Worm (Caenorhabditis elegans): ENCODE data around the gene vig-1.

vig-1 gene

ce11 chrII:1329887-1330286 is 9.1 kb downstream of the vig-1 start:
- TF ChIP-seq ets-7 (tag; optimal IDR thresholded peaks at IDR 0.05) (no peak), ama-1 (optimal IDR thresholded peaks at IDR 0.05) (no peak), tbx-11 (GFP tag; IDR thresholded peaks at IDR 0.05) (no peak), aly-1 (tag; optimal IDR thresholded peaks at IDR 0.05) (no peak), flt-1 (GFP tag; IDR thresholded peaks at IDR 0.05) (no peak), B0310.2 (tag; optimal IDR thresholded peaks at IDR 0.05) (no peak), ceh-36 (tag; optimal IDR thresholded peaks at IDR 0.05) (no peak), tbx-37 (GFP tag; conservative IDR thresholded peaks at IDR 0.05) (no peak), tra-4 (tag; optimal IDR thresholded peaks at IDR 0.05) (no peak), hnd-1 (tag; optimal IDR thresholded peaks at IDR 0.05) (no peak), scrt-1 (GFP tag; IDR thresholded peaks at IDR 0.05) (no peak), F13C5.2 (tag; optimal IDR thresholded peaks at IDR 0.05) (no peak)

ce11 chrII:1338196-1338595 is 17.4 kb downstream of the vig-1 start:
- TF ChIP-seq B0310.2 (tag; optimal IDR thresholded peaks at IDR 0.05), result no peak

- TF ChIP-seq ceh-13 (GFP tag; optimal IDR thresholded peaks at IDR 0.05) (no peak), tbx-11 (GFP tag; IDR thresholded peaks at IDR 0.05) (no peak), ets-7 (tag; optimal IDR thresholded peaks at IDR 0.05) (no peak), aly-1 (tag; optimal IDR thresholded peaks at IDR 0.05) (no peak), F13C5.2 (tag; optimal IDR thresholded peaks at IDR 0.05) (no peak), scrt-1 (GFP tag; IDR thresholded peaks at IDR 0.05) (no peak), hmbx-1 (tag; optimal IDR thresholded peaks at IDR 0.05) (no peak), flt-1 (GFP tag; IDR thresholded peaks at IDR 0.05) (no peak), ama-1 (optimal IDR thresholded peaks at IDR 0.05) (no peak), tra-4 (tag; optimal IDR thresholded peaks at IDR 0.05) (no peak), hnd-1 (tag; optimal IDR thresholded peaks at IDR 0.05) (no peak), hmg-4 (GFP tag; optimal IDR thresholded peaks at IDR 0.05) (no peak), tbx-37 (GFP tag; conservative IDR thresholded peaks at IDR 0.05) (no peak), ceh-36 (tag; optimal IDR thresholded peaks at IDR 0.05) (no peak), B0310.2 (tag; optimal IDR thresholded peaks at IDR 0.05) (no peak), sea-1 (GFP tag; conservative IDR thresholded peaks at IDR 0.05) (no peak)
These were observed 19.2 kb downstream of the vig-1 start for ce11 chrII:1340049-1340448.

- TF ChIP-seq flt-1 (GFP tag; IDR thresholded peaks at IDR 0.05) (no peak), ceh-36 (tag; optimal IDR thresholded peaks at IDR 0.05) (no peak), tbx-37 (GFP tag; conservative IDR thresholded peaks at IDR 0.05) (no peak), ama-1 (optimal IDR thresholded peaks at IDR 0.05) (no peak), hmg-4 (GFP tag; optimal IDR thresholded peaks at IDR 0.05) (no peak), hmbx-1 (tag; optimal IDR thresholded peaks at IDR 0.05) (no peak), F13C5.2 (tag; optimal IDR thresholded peaks at IDR 0.05) (no peak), hnd-1 (tag; optimal IDR thresholded peaks at IDR 0.05) (no peak), aly-1 (tag; optimal IDR thresholded peaks at IDR 0.05) (no peak), scrt-1 (GFP tag; IDR thresholded peaks at IDR 0.05) (no peak), pes-1 (GFP tag; IDR thresholded peaks at IDR 0.05) (no peak), tbx-11 (GFP tag; IDR thresholded peaks at IDR 0.05) (no peak), tra-4 (tag; optimal IDR thresholded peaks at IDR 0.05) (no peak), B0310.2 (tag; optimal IDR thresholded peaks at IDR 0.05) (no peak), sea-1 (GFP tag; conservative IDR thresholded peaks at IDR 0.05) (no peak), ceh-13 (GFP tag; optimal IDR thresholded peaks at IDR 0.05) (no peak), ets-7 (tag; optimal IDR thresholded peaks at IDR 0.05) (no peak)
These were observed 20.6 kb downstream of the vig-1 start for ce11 chrII:1341416-1341815.

- TF ChIP-seq hnd-1 (tag; optimal IDR thresholded peaks at IDR 0.05) (no peak), sea-1 (GFP tag; conservative IDR thresholded peaks at IDR 0.05) (no peak), flt-1 (GFP tag; IDR thresholded peaks at IDR 0.05) (no peak), ceh-36 (tag; optimal IDR thresholded peaks at IDR 0.05) (no peak), scrt-1 (GFP tag; IDR thresholded peaks at IDR 0.05) (no peak), hmbx-1 (tag; optimal IDR thresholded peaks at IDR 0.05) (no peak)
These were observed 22.9 kb downstream of the vig-1 start for ce11 chrII:1343748-1344147.

ce11 chrII:1344524-1345119 is 23.8 kb downstream of the vig-1 start:
- TF ChIP-seq aly-1 (tag; optimal IDR thresholded peaks at IDR 0.05), result no peak
- TF ChIP-seq ama-1 (optimal IDR thresholded peaks at IDR 0.05), result no peak
- TF ChIP-seq tbx-37 (GFP tag; conservative IDR thresholded peaks at IDR 0.05), result no peak
- no peak for TF ChIP-seq tbx-11 (GFP tag; IDR thresholded peaks at IDR 0.05)
- no peak for TF ChIP-seq hnd-1 (tag; optimal IDR thresholded peaks at IDR 0.05)
- no peak for TF ChIP-seq F13C5.2 (tag; optimal IDR thresholded peaks at IDR 0.05)
- no peak for TF ChIP-seq flt-1 (GFP tag; IDR thresholded peaks at IDR 0.05)
- no peak for TF ChIP-seq ceh-13 (GFP tag; optimal IDR thresholded peaks at IDR 0.05)
- no peak for TF ChIP-seq B0310.2 (tag; optimal IDR thresholded peaks at IDR 0.05)
- TF ChIP-seq ceh-36 (tag; optimal IDR thresholded peaks at IDR 0.05), result no peak
- no peak for TF ChIP-seq tra-4 (tag; optimal IDR thresholded peaks at IDR 0.05)
- TF ChIP-seq scrt-1 (GFP tag; IDR thresholded peaks at IDR 0.05), result no peak
- TF ChIP-seq hmbx-1 (tag; optimal IDR thresholded peaks at IDR 0.05), result no peak
- no peak for TF ChIP-seq hmg-4 (GFP tag; optimal IDR thresholded peaks at IDR 0.05)
- TF ChIP-seq ets-7 (tag; optimal IDR thresholded peaks at IDR 0.05), result no peak
- no peak for TF ChIP-seq sea-1 (GFP tag; conservative IDR thresholded peaks at IDR 0.05)
- no peak for TF ChIP-seq pes-1 (GFP tag; IDR thresholded peaks at IDR 0.05)

ce11 chrII:1355480-1355879 is 34.6 kb downstream of the vig-1 start, which contains the start of gene C13A10.1:
Gene C13A10.1, minus strand, starts transcription at chrII:1355649.
- TF ChIP-seq tbx-37 (GFP tag; conservative IDR thresholded peaks at IDR 0.05) (no peak), aly-1 (tag; optimal IDR thresholded peaks at IDR 0.05) (no peak), tra-4 (tag; optimal IDR thresholded peaks at IDR 0.05) (no peak), F13C5.2 (tag; optimal IDR thresholded peaks at IDR 0.05) (no peak), sea-1 (GFP tag; conservative IDR thresholded peaks at IDR 0.05) (no peak)

- TF ChIP-seq ama-1 (optimal IDR thresholded peaks at IDR 0.05) (no peak), tbx-37 (GFP tag; conservative IDR thresholded peaks at IDR 0.05) (no peak), sea-1 (GFP tag; conservative IDR thresholded peaks at IDR 0.05) (no peak), ceh-36 (tag; optimal IDR thresholded peaks at IDR 0.05) (no peak), ets-7 (tag; optimal IDR thresholded peaks at IDR 0.05) (no peak), aly-1 (tag; optimal IDR thresholded peaks at IDR 0.05) (no peak), tbx-11 (GFP tag; IDR thresholded peaks at IDR 0.05) (no peak), hmbx-1 (tag; optimal IDR thresholded peaks at IDR 0.05) (no peak), tra-4 (tag; optimal IDR thresholded peaks at IDR 0.05) (no peak)
These were observed 36.4 kb downstream of the vig-1 start for ce11 chrII:1357262-1357661.
